Worm (Caenorhabditis elegans): ENCODE results near the gene ZK1128.7.

ZK1128.7 gene

ce11 chrIII:10096525-10096972 is 40.3 kb upstream of the ZK1128.7 start (continued):
- TF ChIP-seq nhr-28 (tag; optimal IDR thresholded peaks at IDR 0.05) (peak; percentile 81), ama-1 (optimal IDR thresholded peaks at IDR 0.05) (no peak), pqm-1 (tag; optimal IDR thresholded peaks at IDR 0.05) (peak; percentile 27)

ce11 chrIII:10097981-10098380 is 38.8 kb upstream of the ZK1128.7 start, which contains the start of gene spop-1:
TSS of gene spop-1 (minus strand) at chrIII:10098081.
- TF ChIP-seq mdl-1 (tag; optimal IDR thresholded peaks at IDR 0.05) (no peak), nhr-10 (tag; optimal IDR thresholded peaks at IDR 0.05) (no peak), duxl-1 (tag; optimal IDR thresholded peaks at IDR 0.05; ENCODE audit: poor library complexity) (no peak), lin-13 (GFP tag; optimal IDR thresholded peaks at IDR 0.05) (no peak), aha-1 (tag) (peak; percentile 52), set-16 (GFP tag; IDR thresholded peaks at IDR 0.05) (no peak), Y75B8A.6 (GFP tag; IDR thresholded peaks at IDR 0.05) (no peak), lin-1 (GFP tag; IDR thresholded peaks at IDR 0.05) (no peak)

ce11 chrIII:10101352-10101751 is 35.5 kb upstream of the ZK1128.7 start, which contains the start of gene kel-10:
TSS of gene kel-10 (minus strand) at chrIII:10101452.
- TF ChIP-seq nhr-42 (GFP tag; IDR thresholded peaks at IDR 0.05): no peak
- TF ChIP-seq lin-13 (GFP tag; optimal IDR thresholded peaks at IDR 0.05): no peak
- no peak for TF ChIP-seq nhr-77 (tag; optimal IDR thresholded peaks at IDR 0.05)
- no peak for TF ChIP-seq arid-1 (GFP tag; conservative IDR thresholded peaks at IDR 0.05)
- no peak for TF ChIP-seq lin-15B (tag; optimal IDR thresholded peaks at IDR 0.05)
- no peak for TF ChIP-seq egl-43 (GFP tag; IDR thresholded peaks at IDR 0.05)
- no peak for TF ChIP-seq rbr-2 (tag; optimal IDR thresholded peaks at IDR 0.05)
- no peak for TF ChIP-seq pha-4 (GFP tag; IDR thresholded peaks at IDR 0.05)
- TF ChIP-seq pha-4 (tag; optimal IDR thresholded peaks at IDR 0.05): no peak
- no peak for TF ChIP-seq daf-12 (tag; optimal IDR thresholded peaks at IDR 0.05)
- no peak for TF ChIP-seq Y5F2A.4 (GFP tag; optimal IDR thresholded peaks at IDR 0.05)
- no peak for TF ChIP-seq unc-39 (tag; optimal IDR thresholded peaks at IDR 0.05)
- no peak for TF ChIP-seq saeg-2 (GFP tag; IDR thresholded peaks at IDR 0.05)
- TF ChIP-seq spr-3 (GFP tag; optimal IDR thresholded peaks at IDR 0.05): no peak
- no peak for TF ChIP-seq ctbp-1 (GFP tag; IDR thresholded peaks at IDR 0.05)
- no peak for TF ChIP-seq gei-8 (GFP tag; optimal IDR thresholded peaks at IDR 0.05)
- TF ChIP-seq egl-27 (tag; optimal IDR thresholded peaks at IDR 0.05): no peak
- TF ChIP-seq dpl-1 (GFP tag; optimal IDR thresholded peaks at IDR 0.05): no peak
- TF ChIP-seq ceh-20 (GFP tag; IDR thresholded peaks at IDR 0.05): no peak
- TF ChIP-seq skn-1 (tag; optimal IDR thresholded peaks at IDR 0.05): no peak
- no peak for TF ChIP-seq madf-9 (GFP tag; conservative IDR thresholded peaks at IDR 0.05)

- TF ChIP-seq saeg-2 (GFP tag; IDR thresholded peaks at IDR 0.05) (no peak), ZK337.2 (GFP tag; IDR thresholded peaks at IDR 0.05) (no peak), D1046.2 (GFP tag; IDR thresholded peaks at IDR 0.05) (no peak), zip-2 (tag; optimal IDR thresholded peaks at IDR 0.05) (no peak), mes-2 (tag; optimal IDR thresholded peaks at IDR 0.05; ENCODE audit: poor library complexity, severe bottlenecking) (no peak), T26A8.4 (GFP tag; IDR thresholded peaks at IDR 0.05) (no peak), ceh-44 (GFP tag; IDR thresholded peaks at IDR 0.05) (no peak), lim-7 (GFP tag; IDR thresholded peaks at IDR 0.05) (no peak), dmd-8 (GFP tag; IDR thresholded peaks at IDR 0.05) (no peak), ceh-82 (tag; optimal IDR thresholded peaks at IDR 0.05) (no peak), F44E2.7 (GFP tag; IDR thresholded peaks at IDR 0.05) (no peak), mxl-2 (GFP tag; conservative IDR thresholded peaks at IDR 0.05) (no peak), mep-1 (tag; optimal IDR thresholded peaks at IDR 0.05) (no peak)
These were observed 30.4 kb upstream of the ZK1128.7 start, which contains the start of gene srt-55 for ce11 chrIII:10106390-10106789. TSS of gene srt-55 (minus strand) at chrIII:10106490.
